Worm (Caenorhabditis elegans) whole organism, L1 larva: ENCODE results near the gene leo-1.

Experiments used
- C04F5.9 ChIP-seq: sonication (generic microtip); optimal IDR thresholded peaks from 2 replicates; lab custom pipeline; 2016; ENCODE audit warnings: missing genetic modification characterization, missing compliant biosample characterization
- F16B12.6 ChIP-seq: fragments of 150-350 bp; optimal IDR thresholded peaks from 2 replicates; lab custom pipeline; 2014; ENCODE audit warnings: missing biosample characterization, missing genetic modification characterization
- Y116A8C.19 ChIP-seq: sonication (generic microtip); optimal IDR thresholded peaks from 2 replicates; lab custom pipeline; 2016; ENCODE audit warnings: missing compliant biosample characterization, missing genetic modification characterization, borderline replicate concordance
- aha-1 ChIP-seq: fragments of 150-350 bp; optimal IDR thresholded peaks from 2 replicates; lab custom pipeline; 2014; ENCODE audit warnings: missing biosample characterization, missing genetic modification characterization
- alr-1 ChIP-seq: fragments of 200-800 bp; sonication (Bioruptor generic); optimal IDR thresholded peaks from 2 replicates; lab custom pipeline; 2018; ENCODE audit warnings: borderline replicate concordance, mild to moderate bottlenecking, missing genetic modification characterization, missing compliant biosample characterization
- aly-2 ChIP-seq: fragments of 150-350 bp; optimal IDR thresholded peaks from 2 replicates; lab custom pipeline; 2014; ENCODE audit warnings: missing biosample characterization, missing genetic modification characterization
- blmp-1 ChIP-seq: fragments of 150-350 bp; optimal IDR thresholded peaks from 2 replicates; lab custom pipeline; 2014; ENCODE audit warnings: missing biosample characterization, missing genetic modification characterization
- ceh-88 ChIP-seq: fragments of 200-800 bp; sonication (Bioruptor generic); IDR thresholded peaks from 2 replicates; pipeline ENCODE4 v1.3.6; 2022; ENCODE audit warnings: missing genetic modification characterization, missing compliant biosample characterization
- ces-1 ChIP-seq: fragments of 150-350 bp; optimal IDR thresholded peaks from 2 replicates; lab custom pipeline; 2014; ENCODE audit warnings: missing biosample characterization, missing genetic modification reagents, missing genetic modification characterization
- dpl-1 ChIP-seq, 3 experiments: fragments of 150-350 bp in 2 of 3; sonication (generic microtip) in 1 of 3; optimal IDR thresholded peaks; 2 replicates each; lab custom pipeline; 2014 to 2017; ENCODE audit warnings: missing biosample characterization in 3 of 3, missing genetic modification characterization in 3 of 3, missing genetic modification reagents in 3 of 3
- dsc-1 ChIP-seq: sonication (generic microtip); optimal IDR thresholded peaks from 2 replicates; lab custom pipeline; 2016; ENCODE audit warnings: mild to moderate bottlenecking, missing genetic modification characterization, missing compliant biosample characterization
- efl-3 ChIP-seq: fragments of 200-800 bp; sonication (Bioruptor generic); optimal IDR thresholded peaks from 2 replicates; lab custom pipeline; 2018; ENCODE audit warnings: mild to moderate bottlenecking, missing genetic modification characterization, missing compliant biosample characterization
- elt-2 ChIP-seq: sonication (generic microtip); optimal IDR thresholded peaks from 2 replicates; lab custom pipeline; 2016; ENCODE audit warnings: missing genetic modification characterization, mild to moderate bottlenecking, inconsistent platforms, missing compliant biosample characterization, missing genetic modification reagents
- fkh-10 ChIP-seq: sonication (generic microtip); optimal IDR thresholded peaks from 2 replicates; lab custom pipeline; 2017; ENCODE audit warnings: missing biosample characterization, missing genetic modification reagents, missing genetic modification characterization
- fkh-8 ChIP-seq: sonication (generic microtip); optimal IDR thresholded peaks from 2 replicates; lab custom pipeline; 2016; ENCODE audit warnings: mild to moderate bottlenecking, missing genetic modification characterization, missing compliant biosample characterization
- fos-1 ChIP-seq: fragments of 150-350 bp; optimal IDR thresholded peaks from 2 replicates; lab custom pipeline; 2014; ENCODE audit warnings: missing biosample characterization, missing genetic modification characterization
- isw-1 ChIP-seq: fragments of 200-800 bp; sonication (Bioruptor generic); IDR thresholded peaks from 2 replicates; pipeline ENCODE4 v1.3.6; 2022; ENCODE audit warnings: missing genetic modification characterization, missing compliant biosample characterization
- lin-13 ChIP-seq: fragments of 150-350 bp; optimal IDR thresholded peaks from 2 replicates; lab custom pipeline; 2014; ENCODE audit warnings: missing biosample characterization, missing genetic modification reagents, missing genetic modification characterization
- lin-14 ChIP-seq: fragments of 200-800 bp; sonication (Bioruptor generic); optimal IDR thresholded peaks from 2 replicates; lab custom pipeline; 2018; ENCODE audit warnings: mild to moderate bottlenecking, missing genetic modification characterization, moderate library complexity, missing compliant biosample characterization
- lin-35 ChIP-seq, 2 experiments: fragments of 150-350 bp; optimal IDR thresholded peaks; 2 replicates each; lab custom pipeline; 2014; ENCODE audit warnings: missing biosample characterization in 2 of 2, missing genetic modification characterization in 2 of 2, missing genetic modification reagents in 2 of 2
- lir-3 ChIP-seq: sonication (generic microtip); optimal IDR thresholded peaks from 2 replicates; lab custom pipeline; 2016; ENCODE audit warnings: mild to moderate bottlenecking, missing genetic modification characterization, moderate library complexity, missing compliant biosample characterization; ENCODE audit not compliant: poor library complexity
- mef-2 ChIP-seq: fragments of 150-350 bp; optimal IDR thresholded peaks from 2 replicates; lab custom pipeline; 2014; ENCODE audit warnings: missing biosample characterization, missing genetic modification characterization
- nhr-11 ChIP-seq: fragments of 150-350 bp; optimal IDR thresholded peaks from 2 replicates; lab custom pipeline; 2014; ENCODE audit warnings: missing biosample characterization, missing genetic modification characterization
- nhr-20 ChIP-seq: sonication (generic microtip); optimal IDR thresholded peaks from 2 replicates; lab custom pipeline; 2016; ENCODE audit warnings: mild to moderate bottlenecking, missing genetic modification characterization, missing compliant biosample characterization
- nhr-47 ChIP-seq: sonication (generic microtip); optimal IDR thresholded peaks from 2 replicates; lab custom pipeline; 2016; ENCODE audit warnings: mild to moderate bottlenecking, missing genetic modification characterization, moderate library complexity, missing compliant biosample characterization
- nhr-85 ChIP-seq: sonication (generic microtip); peaks from one replicate; lab custom pipeline; 2016; ENCODE audit warnings: missing genetic modification characterization, inconsistent platforms, missing compliant biosample characterization
- pag-3 ChIP-seq: sonication (generic microtip); optimal IDR thresholded peaks from 2 replicates; lab custom pipeline; 2017; ENCODE audit warnings: missing genetic modification characterization, mild to moderate bottlenecking, missing compliant biosample characterization, antibody characterized with exemption, borderline replicate concordance; ENCODE audit not compliant: insufficient read depth
- rnt-1 ChIP-seq: sonication (generic microtip); optimal IDR thresholded peaks from 2 replicates; lab custom pipeline; 2016; ENCODE audit warnings: mild to moderate bottlenecking, missing genetic modification characterization, moderate library complexity, missing compliant biosample characterization
- snpc-4 ChIP-seq: fragments of 150-350 bp; optimal IDR thresholded peaks from 2 replicates; lab custom pipeline; 2014; ENCODE audit warnings: missing biosample characterization, missing genetic modification characterization
- snu-23 ChIP-seq: sonication (generic microtip); optimal IDR thresholded peaks from 2 replicates; lab custom pipeline; 2016; ENCODE audit warnings: missing genetic modification characterization, missing compliant biosample characterization
- sox-4 ChIP-seq: sonication (generic microtip); optimal IDR thresholded peaks from 2 replicates; lab custom pipeline; 2016; ENCODE audit warnings: missing genetic modification characterization, missing compliant biosample characterization
- sptf-1 ChIP-seq: fragments of 150-350 bp; optimal IDR thresholded peaks from 2 replicates; lab custom pipeline; 2014; ENCODE audit warnings: missing biosample characterization, missing genetic modification characterization
- sup-37 ChIP-seq: fragments of 200-800 bp; sonication (Bioruptor generic); optimal IDR thresholded peaks from 2 replicates; lab custom pipeline; 2018; ENCODE audit warnings: mild to moderate bottlenecking, missing genetic modification characterization, missing compliant biosample characterization
- swsn-7 ChIP-seq: sonication (generic microtip); optimal IDR thresholded peaks from 2 replicates; lab custom pipeline; 2016; ENCODE audit warnings: missing genetic modification characterization, missing compliant biosample characterization
- unc-62 ChIP-seq: fragments of 150-350 bp; optimal IDR thresholded peaks from 2 replicates; lab custom pipeline; 2014; ENCODE audit warnings: missing biosample characterization, missing genetic modification reagents, missing genetic modification characterization
- unc-98 ChIP-seq: fragments of 200-800 bp; sonication (Bioruptor generic); IDR thresholded peaks from 2 replicates; pipeline ENCODE4 v1.3.6; 2022; ENCODE audit warnings: missing genetic modification characterization, missing compliant biosample characterization
- zag-1 ChIP-seq: fragments of 150-350 bp; optimal IDR thresholded peaks from 2 replicates; lab custom pipeline; 2014; ENCODE audit warnings: missing biosample characterization, missing genetic modification characterization
- ztf-11 ChIP-seq, 2 experiments: sonication (generic microtip); optimal IDR thresholded peaks; 2 replicates each; lab custom pipeline; 2016 to 2017; ENCODE audit warnings: missing genetic modification characterization in 2 of 2, missing biosample characterization in 1 of 2, missing compliant biosample characterization in 1 of 2
- ztf-4 ChIP-seq: fragments of 150-350 bp; optimal IDR thresholded peaks from 2 replicates; lab custom pipeline; 2014; ENCODE audit warnings: missing biosample characterization, missing genetic modification characterization

Gene leo-1

DNA sequence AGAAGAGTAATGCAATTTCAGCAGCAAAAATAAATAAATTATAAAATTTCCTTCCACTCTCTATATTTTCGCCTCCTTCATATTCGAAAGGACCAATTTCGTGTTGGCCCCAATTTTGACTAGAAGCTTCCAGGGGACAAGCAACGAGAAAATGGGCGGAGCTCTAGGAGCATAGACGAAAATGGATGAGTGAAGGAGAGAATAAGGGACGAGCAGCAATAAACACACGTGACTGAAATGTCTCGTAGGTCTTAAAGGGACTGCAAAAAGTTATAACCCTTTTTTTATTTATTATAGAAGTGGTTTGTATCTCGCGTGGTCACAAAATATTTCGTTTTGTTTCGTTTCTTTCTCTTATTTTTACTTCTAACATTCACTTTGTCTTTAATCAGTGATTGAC is 20.6 kb upstream of the leo-1 start (continued):
- no peak for TF ChIP-seq ztf-11 (tag; optimal IDR thresholded peaks at IDR 0.05; lab: Kevin White, UChicago)
- TF ChIP-seq lin-14 (GFP tag; lab: Kevin White, UChicago): peak; percentile 62
- TF ChIP-seq sox-4: no peak
- no peak for TF ChIP-seq Y116A8C.19
- TF ChIP-seq alr-1 (tag; lab: Kevin White, UChicago): no peak
- no peak for TF ChIP-seq rnt-1 (tag; lab: Kevin White, UChicago)
- TF ChIP-seq nhr-47: peak; percentile 53
- no peak for TF ChIP-seq ztf-4 (tag; lab: Kevin White, UChicago)
- no peak for TF ChIP-seq aly-2 (tag; lab: Kevin White, UChicago)
- TF ChIP-seq fkh-10 (GFP tag; lab: Kevin White, UChicago): no peak
- TF ChIP-seq snpc-4 (tag; lab: Kevin White, UChicago): no peak
- no peak for TF ChIP-seq ces-1 (GFP tag; lab: Kevin White, UChicago)
- no peak for TF ChIP-seq ceh-88 (GFP tag; lab: Robert Waterston, UW)
- no peak for TF ChIP-seq lin-35 (GFP tag; optimal IDR thresholded peaks at IDR 0.05; lab: Kevin White, UChicago)
- no peak for TF ChIP-seq nhr-11 (tag; lab: Kevin White, UChicago)
- no peak for TF ChIP-seq nhr-85
- TF ChIP-seq nhr-20 (tag; lab: Kevin White, UChicago): no peak
- peak; percentile 7 for TF ChIP-seq mef-2 (tag; lab: Kevin White, UChicago)
- TF ChIP-seq fos-1 (tag; lab: Kevin White, UChicago): no peak
- TF ChIP-seq swsn-7: no peak
- no peak for TF ChIP-seq F16B12.6
- TF ChIP-seq, all 84 proteins: peak for 8

DNA sequence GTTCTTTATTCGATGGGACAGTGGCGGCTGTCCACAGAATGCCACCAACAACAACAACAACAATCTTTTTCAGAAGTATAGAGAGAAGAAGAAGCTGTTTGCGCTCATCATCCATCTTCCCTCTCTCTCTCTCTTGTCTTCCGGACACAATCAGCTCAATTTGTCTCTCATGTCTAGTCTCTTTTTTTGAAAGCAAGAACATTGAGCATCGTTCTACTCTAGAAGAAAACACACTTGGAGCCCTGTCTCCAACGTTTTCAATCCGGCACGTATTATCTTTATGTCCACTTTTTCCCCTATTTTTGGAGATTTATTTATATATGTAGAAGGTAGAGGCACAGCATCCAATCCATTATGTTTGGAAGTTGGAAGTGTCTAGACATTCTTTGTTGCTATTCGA is 19.7 kb upstream of the leo-1 start:
- peak; percentile 34 for TF ChIP-seq lin-14 (GFP tag; lab: Kevin White, UChicago)
- no peak for TF ChIP-seq lir-3 (tag; lab: Kevin White, UChicago)

DNA sequence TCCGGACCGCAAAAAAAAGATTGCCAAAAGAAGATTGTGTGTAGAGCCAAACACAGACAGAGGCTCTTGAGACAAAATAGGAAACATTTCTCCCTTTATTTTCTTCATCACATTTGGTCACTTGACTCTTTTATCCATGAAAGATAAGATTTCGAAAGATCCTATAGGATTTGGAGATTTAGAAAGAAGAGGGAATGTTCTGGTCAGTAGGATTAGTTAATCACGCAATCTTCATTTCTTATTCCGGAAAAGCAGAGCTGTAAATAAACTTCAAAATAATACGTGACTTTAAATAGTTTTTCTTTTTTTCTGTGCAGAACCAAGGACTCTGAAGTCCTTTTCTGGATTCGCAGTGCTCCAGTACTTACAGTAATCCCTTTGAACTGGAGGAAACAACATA is 18.1 kb upstream of the leo-1 start:
- TF ChIP-seq aha-1: no peak
- peak; percentile 6 for TF ChIP-seq mef-2 (tag; lab: Kevin White, UChicago)
- TF ChIP-seq efl-3 (GFP tag; lab: Kevin White, UChicago): no peak
- no peak for TF ChIP-seq sox-4
- no peak for TF ChIP-seq nhr-20 (tag; lab: Kevin White, UChicago)
- peak; percentile 63 for TF ChIP-seq dsc-1 (tag; lab: Kevin White, UChicago)
- no peak for TF ChIP-seq nhr-85
- no peak for TF ChIP-seq lin-14 (GFP tag; lab: Kevin White, UChicago)
- no peak for TF ChIP-seq ztf-4 (tag; lab: Kevin White, UChicago)
- TF ChIP-seq lin-35 (GFP tag; optimal IDR thresholded peaks at IDR 0.05; lab: Kevin White, UChicago): no peak
- TF ChIP-seq isw-1: no peak
- TF ChIP-seq elt-2 (tag; lab: Kevin White, UChicago): no peak
- TF ChIP-seq pag-3 (tag; lab: Kevin White, UChicago): no peak
- no peak for TF ChIP-seq ceh-88 (GFP tag; lab: Robert Waterston, UW)
- no peak for TF ChIP-seq sup-37 (GFP tag; lab: Kevin White, UChicago)
- no peak for TF ChIP-seq blmp-1 (tag; lab: Kevin White, UChicago)
- TF ChIP-seq zag-1: no peak
- TF ChIP-seq nhr-47: peak; percentile 11
- no peak for TF ChIP-seq Y116A8C.19
- TF ChIP-seq fkh-8 (tag; lab: Kevin White, UChicago): peak; percentile 57
- no peak for TF ChIP-seq unc-98 (GFP tag; lab: Robert Waterston, UW)
- no peak for TF ChIP-seq unc-62 (GFP tag; lab: Kevin White, UChicago)
- TF ChIP-seq snu-23 (GFP tag; lab: Kevin White, UChicago): no peak
- no peak for TF ChIP-seq lin-13 (GFP tag; lab: Kevin White, UChicago)
- TF ChIP-seq sptf-1 (tag; lab: Kevin White, UChicago): no peak
- no peak for TF ChIP-seq snpc-4 (tag; lab: Kevin White, UChicago)
- TF ChIP-seq dpl-1 (GFP tag; optimal IDR thresholded peaks at IDR 0.05; lab: Kevin White, UChicago): no peak
- no peak for TF ChIP-seq alr-1 (tag; lab: Kevin White, UChicago)
- no peak for TF ChIP-seq fkh-10 (GFP tag; lab: Kevin White, UChicago)
- TF ChIP-seq C04F5.9 (tag; lab: Kevin White, UChicago): no peak
- TF ChIP-seq, all 84 proteins: peak for 4
